Fruit fly (Drosophila melanogaster) whole organism, embryonic: ENCODE data around the gene CG34125.
A peak's percentile ranks its signal among the peaks of the same experiment; 100 is the strongest.

Experiments
- CG10543 ChIP-seq: fragments of 200-800 bp; sonication (Bioruptor generic); optimal IDR thresholded peaks from 3 replicates; lab custom pipeline; 2017; ENCODE audit warnings: missing biosample characterization, mild to moderate bottlenecking, missing genetic modification characterization, moderate library complexity
- CG12104 ChIP-seq: fragments of 200-800 bp; sonication (Bioruptor generic); optimal IDR thresholded peaks from 3 replicates; lab custom pipeline; 2016; ENCODE audit warnings: missing biosample characterization, missing genetic modification characterization
- CG12155 ChIP-seq: fragments of 200-800 bp; sonication (Bioruptor generic); optimal IDR thresholded peaks from 3 replicates; lab custom pipeline; 2016; ENCODE audit warnings: missing biosample characterization, missing genetic modification characterization
- CG12769 ChIP-seq: fragments of 200-800 bp; sonication (Bioruptor generic); optimal IDR thresholded peaks from 2 replicates; lab custom pipeline; 2019; ENCODE audit warnings: missing biosample characterization, mild to moderate bottlenecking, missing genetic modification characterization, moderate library complexity
- CG12942 ChIP-seq: fragments of 200-800 bp; sonication (Bioruptor generic); optimal IDR thresholded peaks from 3 replicates; lab custom pipeline; 2016; ENCODE audit warnings: missing biosample characterization, missing genetic modification characterization
- CG13287 ChIP-seq: fragments of 200-800 bp; sonication (Bioruptor generic); IDR thresholded peaks from 2 replicates; pipeline ENCODE4 v1.3.6; 2022; ENCODE audit warnings: missing biosample characterization, missing genetic modification characterization; ENCODE audit not compliant: partially characterized antibody
- CG15011 ChIP-seq: fragments of 200-800 bp; sonication (Bioruptor generic); optimal IDR thresholded peaks from 3 replicates; lab custom pipeline; 2018; ENCODE audit warnings: missing biosample characterization, mild to moderate bottlenecking, missing genetic modification characterization
- CG15479 ChIP-seq: fragments of 200-800 bp; sonication (Bioruptor generic); optimal IDR thresholded peaks from 3 replicates; lab custom pipeline; 2019; ENCODE audit warnings: missing biosample characterization, mild to moderate bottlenecking, missing genetic modification characterization, moderate library complexity
- CG16863 ChIP-seq: fragments of 200-800 bp; sonication (Bioruptor generic); optimal IDR thresholded peaks from 3 replicates; lab custom pipeline; 2016; ENCODE audit warnings: missing biosample characterization, missing genetic modification characterization
- CG17568 ChIP-seq: fragments of 200-800 bp; sonication (Bioruptor generic); optimal IDR thresholded peaks from 2 replicates; lab custom pipeline; 2018; ENCODE audit warnings: missing biosample characterization, mild to moderate bottlenecking, missing genetic modification characterization, moderate library complexity
- CG2889 ChIP-seq: fragments of 200-800 bp; sonication (Bioruptor generic); IDR thresholded peaks from 3 replicates; pipeline ENCODE4 v1.3.6; 2022; ENCODE audit warnings: missing biosample characterization, missing genetic modification characterization
- CG33213 ChIP-seq: fragments of 200-800 bp; sonication (Bioruptor generic); optimal IDR thresholded peaks from 3 replicates; lab custom pipeline; 2016; ENCODE audit warnings: missing biosample characterization, missing genetic modification characterization
- CG4282 ChIP-seq: fragments of 200-800 bp; sonication (Bioruptor generic); optimal IDR thresholded peaks from 2 replicates; lab custom pipeline; 2016; ENCODE audit warnings: missing biosample characterization, missing genetic modification characterization
- CG4328 ChIP-seq: fragments of 200-800 bp; sonication (Bioruptor generic); optimal IDR thresholded peaks from 3 replicates; lab custom pipeline; 2017; ENCODE audit warnings: missing biosample characterization, missing genetic modification reagents, missing genetic modification characterization
- CG4360 ChIP-seq: fragments of 200-800 bp; sonication (Bioruptor generic); IDR thresholded peaks from 2 replicates; pipeline ENCODE4 v1.3.6; 2022; ENCODE audit warnings: missing biosample characterization, missing genetic modification characterization
- CG7271 ChIP-seq: fragments of 200-800 bp; sonication (Bioruptor generic); optimal IDR thresholded peaks from 2 replicates; lab custom pipeline; 2018; ENCODE audit warnings: missing biosample characterization, mild to moderate bottlenecking, missing genetic modification characterization, moderate library complexity
- CG8290 ChIP-seq, 3 experiments: fragments of 200-800 bp; sonication (Bioruptor generic); optimal IDR thresholded peaks; 2 replicates each; lab custom pipeline; 2016 to 2019; ENCODE audit warnings: missing biosample characterization in 3 of 3, missing genetic modification characterization in 3 of 3, mild to moderate bottlenecking in 2 of 3, moderate library complexity in 1 of 3
- CG9727 ChIP-seq: fragments of 200-800 bp; sonication (Bioruptor generic); optimal IDR thresholded peaks from 3 replicates; lab custom pipeline; 2017; ENCODE audit warnings: missing biosample characterization, mild to moderate bottlenecking, missing genetic modification characterization
- CG9817 ChIP-seq: fragments of 200-800 bp; sonication (Bioruptor generic); optimal IDR thresholded peaks from 2 replicates; lab custom pipeline; 2018; ENCODE audit warnings: missing biosample characterization, mild to moderate bottlenecking, missing genetic modification characterization, moderate library complexity
- CG9876 ChIP-seq: fragments of 200-800 bp; sonication (Bioruptor generic); optimal IDR thresholded peaks from 2 replicates; lab custom pipeline; 2016; ENCODE audit warnings: missing biosample characterization, missing genetic modification characterization
- Dbx ChIP-seq: fragments of 200-800 bp; sonication (Bioruptor generic); IDR thresholded peaks from 3 replicates; pipeline ENCODE4 v1.3.6; 2022; ENCODE audit warnings: missing biosample characterization, missing genetic modification characterization
- Elba2 ChIP-seq: fragments of 200-800 bp; sonication (Bioruptor generic); optimal IDR thresholded peaks from 3 replicates; lab custom pipeline; 2016; ENCODE audit warnings: missing biosample characterization, missing genetic modification characterization
- Ets97D ChIP-seq: fragments of 200-800 bp; sonication (Bioruptor generic); optimal IDR thresholded peaks from 3 replicates; lab custom pipeline; 2016; ENCODE audit warnings: missing biosample characterization, missing genetic modification characterization
- H2.0 ChIP-seq: fragments of 200-800 bp; sonication (Bioruptor generic); IDR thresholded peaks from 2 replicates; pipeline ENCODE4 v1.3.6; 2022; ENCODE audit warnings: missing biosample characterization, missing genetic modification characterization
- Hand ChIP-seq: fragments of 200-800 bp; sonication (Bioruptor generic); optimal IDR thresholded peaks from 2 replicates; lab custom pipeline; 2017; ENCODE audit warnings: mild to moderate bottlenecking, missing biosample characterization, missing genetic modification reagents, missing genetic modification characterization
- Jarid2 ChIP-seq: fragments of 200-800 bp; sonication (Bioruptor generic); optimal IDR thresholded peaks from 3 replicates; lab custom pipeline; 2017; ENCODE audit warnings: mild to moderate bottlenecking, missing biosample characterization, missing genetic modification reagents, missing genetic modification characterization
- MBD-R2 ChIP-seq: fragments of 200-800 bp; sonication (Bioruptor generic); IDR thresholded peaks from 2 replicates; pipeline ENCODE4 v1.3.6; 2022; ENCODE audit warnings: missing biosample characterization, missing genetic modification characterization
- Mad ChIP-seq: fragments of 200-800 bp; sonication (Bioruptor generic); optimal IDR thresholded peaks from 2 replicates; lab custom pipeline; 2016; ENCODE audit warnings: missing biosample characterization, missing genetic modification characterization
- Mrtf ChIP-seq: fragments of 200-800 bp; sonication (Bioruptor generic); IDR thresholded peaks from 3 replicates; pipeline ENCODE4 v1.3.6; 2022; ENCODE audit warnings: missing biosample characterization, missing genetic modification characterization
- Oaz ChIP-seq: fragments of 200-800 bp; sonication (Bioruptor generic); IDR thresholded peaks from 2 replicates; pipeline ENCODE4 v1.3.6; 2022; ENCODE audit warnings: missing biosample characterization, missing genetic modification characterization
- Sry-δ ChIP-seq: fragments of 200-800 bp; sonication (Bioruptor generic); optimal IDR thresholded peaks from 2 replicates; lab custom pipeline; 2016; ENCODE audit warnings: missing biosample characterization, missing genetic modification characterization
- caup ChIP-seq: fragments of 200-800 bp; sonication (Bioruptor generic); optimal IDR thresholded peaks from 3 replicates; lab custom pipeline; 2017; ENCODE audit warnings: missing biosample characterization, mild to moderate bottlenecking, missing genetic modification characterization, moderate library complexity; ENCODE audit not compliant: severe bottlenecking
- dmrt99B ChIP-seq: fragments of 200-800 bp; sonication (Bioruptor generic); optimal IDR thresholded peaks from 2 replicates; lab custom pipeline; 2018; ENCODE audit warnings: missing biosample characterization, mild to moderate bottlenecking, missing genetic modification characterization, moderate library complexity
- ftz-f1 ChIP-seq: fragments of 200-800 bp; sonication (Bioruptor generic); optimal IDR thresholded peaks from 2 replicates; lab custom pipeline; 2016; ENCODE audit warnings: missing biosample characterization, missing genetic modification characterization
- grn ChIP-seq: fragments of 200-800 bp; sonication (Bioruptor generic); optimal IDR thresholded peaks from 3 replicates; lab custom pipeline; 2017; ENCODE audit warnings: missing biosample characterization, missing genetic modification characterization
- insv ChIP-seq, 2 experiments: fragments of 200-800 bp; sonication (Bioruptor generic); optimal IDR thresholded peaks; 3 replicates each; lab custom pipeline; 2016 to 2018; ENCODE audit warnings: missing biosample characterization in 2 of 2, missing genetic modification characterization in 2 of 2
- lbe ChIP-seq: fragments of 200-800 bp; sonication (Bioruptor generic); optimal IDR thresholded peaks from 2 replicates; lab custom pipeline; 2016; ENCODE audit warnings: missing biosample characterization, mild to moderate bottlenecking, missing genetic modification characterization
- lilli ChIP-seq: fragments of 200-800 bp; sonication (Bioruptor generic); optimal IDR thresholded peaks from 3 replicates; lab custom pipeline; 2016; ENCODE audit warnings: missing biosample characterization, missing genetic modification characterization
- oc ChIP-seq: fragments of 200-800 bp; sonication (Bioruptor generic); optimal IDR thresholded peaks from 2 replicates; lab custom pipeline; 2018; ENCODE audit warnings: missing biosample characterization, mild to moderate bottlenecking, missing genetic modification characterization, moderate library complexity
- otp ChIP-seq: fragments of 200-800 bp; sonication (Bioruptor generic); IDR thresholded peaks from 3 replicates; pipeline ENCODE4, ENCODE4 v1.3.6; 2022; ENCODE audit warnings: missing biosample characterization, missing genetic modification characterization
- peb ChIP-seq: fragments of 200-800 bp; sonication (Bioruptor generic); IDR thresholded peaks from 2 replicates; pipeline ENCODE4 v1.3.6; 2022; ENCODE audit warnings: missing biosample characterization, missing genetic modification characterization
- pita ChIP-seq: fragments of 200-800 bp; sonication (Bioruptor generic); optimal IDR thresholded peaks from 2 replicates; lab custom pipeline; 2017; ENCODE audit warnings: missing biosample characterization, mild to moderate bottlenecking, missing genetic modification characterization
- pros ChIP-seq: fragments of 200-800 bp; sonication (Bioruptor generic); optimal IDR thresholded peaks from 3 replicates; lab custom pipeline; 2019; ENCODE audit warnings: missing biosample characterization, mild to moderate bottlenecking, missing genetic modification characterization, moderate library complexity
- repo ChIP-seq: fragments of 200-800 bp; sonication (Bioruptor generic); optimal IDR thresholded peaks from 2 replicates; lab custom pipeline; 2016; ENCODE audit warnings: missing biosample characterization, missing genetic modification characterization
- scrt ChIP-seq: fragments of 200-800 bp; sonication (Bioruptor generic); optimal IDR thresholded peaks from 2 replicates; lab custom pipeline; 2018; ENCODE audit warnings: missing biosample characterization, mild to moderate bottlenecking, missing genetic modification characterization, moderate library complexity
- so ChIP-seq: fragments of 200-800 bp; sonication (Bioruptor generic); IDR thresholded peaks from 3 replicates; pipeline ENCODE4 v1.3.6; 2022; ENCODE audit warnings: missing biosample characterization, missing genetic modification characterization
- tx ChIP-seq: fragments of 200-800 bp; sonication (Bioruptor generic); optimal IDR thresholded peaks from 2 replicates; lab custom pipeline; 2016; ENCODE audit warnings: missing biosample characterization, missing genetic modification characterization
- wdn ChIP-seq: fragments of 200-800 bp; sonication (Bioruptor generic); IDR thresholded peaks from 2 replicates; pipeline ENCODE4 v1.3.6; 2022; ENCODE audit warnings: missing biosample characterization, missing genetic modification characterization
- wor ChIP-seq: fragments of 200-800 bp; sonication (Bioruptor generic); IDR thresholded peaks from 2 replicates; pipeline ENCODE4 v1.3.6; 2022; ENCODE audit warnings: missing biosample characterization, missing genetic modification characterization

Gene CG34125

dm6 chr2L:4999389-5000032 is 34.0 kb downstream of the CG34125 start (continued):
- TF ChIP-seq oc (peak; percentile 17), H2.0 (GFP tag; lab: Robert Waterston, UW) (peak; percentile 63), insv (GFP tag; optimal IDR thresholded peaks at IDR 0.05; lab: Kevin White, UChicago) (no peak), caup (GFP tag; lab: Kevin White, UChicago) (peak; percentile 41), otp (peak; percentile 61; the same call in 2 of the 3 replicates), CG12769 (tag; lab: Kevin White, UChicago) (peak; percentile 76), ftz-f1 (no peak), Hand (GFP tag; lab: Kevin White, UChicago) (peak; percentile 11), MBD-R2 (GFP tag; lab: Robert Waterston, UW) (peak; percentile 48; the same call in 1 of the 2 replicates), CG4328 (GFP tag; lab: Kevin White, UChicago) (peak; percentile 31), CG10543 (GFP tag; lab: Kevin White, UChicago) (no peak), CG13287 (no peak), CG12155 (GFP tag; lab: Kevin White, UChicago) (peak; percentile 70), Dbx (GFP tag; lab: Robert Waterston, UW) (no peak; the same call in 1 of the 3 replicates), lilli (GFP tag; lab: Kevin White, UChicago) (peak; percentile 67), CG12942 (GFP tag; lab: Kevin White, UChicago) (peak; percentile 40), pros (GFP tag; lab: Kevin White, UChicago) (no peak), CG16863 (peak; percentile 55), Jarid2 (GFP tag; lab: Kevin White, UChicago) (no peak), CG9727 (GFP tag; lab: Kevin White, UChicago) (peak; percentile 67), CG9817 (tag; lab: Kevin White, UChicago) (peak; percentile 65), lbe (no peak), Oaz (GFP tag; lab: Robert Waterston, UW) (no peak), Ets97D (GFP tag; lab: Kevin White, UChicago) (no peak), CG33213 (GFP tag; lab: Kevin White, UChicago) (peak; percentile 47), repo (GFP tag; lab: Kevin White, UChicago) (peak; percentile 35), grn (GFP tag; lab: Kevin White, UChicago) (peak; percentile 41), pita (no peak), Mrtf (GFP tag; lab: Robert Waterston, UW) (peak; percentile 77; the same call in 2 of the 3 replicates), so (GFP tag; lab: Robert Waterston, UW) (peak; percentile 70; the same call in 1 of the 3 replicates), CG12104 (GFP tag; lab: Kevin White, UChicago) (peak; percentile 39), CG17568 (peak; percentile 45), Elba2 (GFP tag; lab: Kevin White, UChicago) (no peak), wor (peak; percentile 19; the same call in 1 of the 2 replicates), Mad (GFP tag; lab: Kevin White, UChicago) (peak; percentile 41), CG2889 (peak; percentile 77; the same call in 2 of the 3 replicates), CG15011 (GFP tag; lab: Kevin White, UChicago) (peak; percentile 38), scrt (GFP tag; lab: Kevin White, UChicago) (peak; percentile 52), Sry-δ (peak; percentile 10), CG9876 (GFP tag; lab: Kevin White, UChicago) (peak; percentile 18), CG15479 (GFP tag; lab: Kevin White, UChicago) (no peak), CG4282 (no peak), CG8290 (GFP tag; optimal IDR thresholded peaks at IDR 0.05; lab: Kevin White, UChicago) (no peak), CG8290 (tag; optimal IDR thresholded peaks at IDR 0.05; lab: Kevin White, UChicago) (peak; percentile 75 to 90), tx (peak; percentile 22), wdn (0 out of 2 replicates have a peak, but pooled peaks have one; percentile 56), CG7271 (tag; lab: Kevin White, UChicago) (no peak), peb (GFP tag; lab: Robert Waterston, UW) (no peak), dmrt99B (peak; percentile 71), CG4360 (GFP tag; lab: Robert Waterston, UW) (no peak)
